Worm (Caenorhabditis elegans) whole organism, L1 larva: ENCODE results near the gene str-144.

Experiments
- aly-2 ChIP-seq: fragments of 150-350 bp; optimal IDR thresholded peaks from 2 replicates; lab custom pipeline; 2014; ENCODE audit warnings: missing biosample characterization, missing genetic modification characterization
- fkh-8 ChIP-seq: sonication (generic microtip); optimal IDR thresholded peaks from 2 replicates; lab custom pipeline; 2016; ENCODE audit warnings: mild to moderate bottlenecking, missing genetic modification characterization, missing compliant biosample characterization
- nhr-12 ChIP-seq: sonication (generic microtip); optimal IDR thresholded peaks from 2 replicates; lab custom pipeline; 2017; ENCODE audit warnings: missing biosample characterization, missing genetic modification characterization
- ztf-11 ChIP-seq, 2 experiments: sonication (generic microtip); optimal IDR thresholded peaks; 2 replicates each; lab custom pipeline; 2016 to 2017; ENCODE audit warnings: missing genetic modification characterization in 2 of 2, missing biosample characterization in 1 of 2, missing compliant biosample characterization in 1 of 2

ce11 chrV:8035947-8036346, 36.0 kb downstream of the str-144 start, which contains the start of gene ZC513.14:
- no peak for TF ChIP-seq fkh-8 (tag; lab: Kevin White, UChicago)
- TF ChIP-seq ztf-11 (tag; optimal IDR thresholded peaks at IDR 0.05; lab: Kevin White, UChicago), result no peak
- no peak for TF ChIP-seq nhr-12 (tag; lab: Kevin White, UChicago)
- no peak for TF ChIP-seq aly-2
